Worm (Caenorhabditis elegans): ENCODE measurements around the gene mrpl-41.
"Not testable (repeated sequence)": the region's sequence is repeated elsewhere in the genome, so short reads cannot be mapped to it uniquely, and the experiment has no call there.

- not testable (repeated sequence) for TF ChIP-seq snpc-4 (tag; optimal IDR thresholded peaks at IDR 0.05); lsy-2 (tag; optimal IDR thresholded peaks at IDR 0.05); sptf-1 (tag; optimal IDR thresholded peaks at IDR 0.05); mep-1 (tag; optimal IDR thresholded peaks at IDR 0.05); unc-39 (tag; optimal IDR thresholded peaks at IDR 0.05); ceh-83 (GFP tag; optimal IDR thresholded peaks at IDR 0.05); zip-8 (tag; optimal IDR thresholded peaks at IDR 0.05); nhr-28 (tag; optimal IDR thresholded peaks at IDR 0.05); pha-4 (tag; optimal IDR thresholded peaks at IDR 0.05); M03D4.4 (tag; optimal IDR thresholded peaks at IDR 0.05)
These were observed 23.4 kb downstream of the mrpl-41 start, which contains the start of gene mps-2 for ce11 chrII:312110-312509.

Measured in whole organism, mixed stage, embryonic.